Worm (Caenorhabditis elegans): ENCODE results near the gene twk-4.

DNA sequence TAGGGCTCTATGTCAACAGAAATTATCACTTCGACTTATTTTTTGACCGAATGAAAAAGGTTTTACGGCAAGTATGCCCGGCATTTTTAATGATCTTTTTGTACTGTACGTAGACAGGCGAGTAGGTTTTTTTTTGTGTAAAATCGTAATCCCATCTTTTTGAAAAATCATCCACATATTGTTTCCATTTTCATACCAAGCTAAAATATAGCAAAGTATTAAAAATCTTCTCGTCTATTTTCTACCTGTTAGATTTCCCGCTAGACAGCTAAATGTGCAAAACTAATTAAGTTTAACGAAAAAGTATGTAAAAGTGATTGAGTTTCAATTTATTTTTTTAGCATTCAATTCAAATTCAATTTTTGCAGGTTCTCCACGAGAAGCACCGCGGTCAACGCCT lies 62.7 kb downstream of the twk-4 start, which contains the start of gene C16D2.1:
- TF ChIP-seq ceh-13 (GFP tag; optimal IDR thresholded peaks at IDR 0.05), result no peak
- no peak for TF ChIP-seq tbx-37 (GFP tag; conservative IDR thresholded peaks at IDR 0.05)
- TF ChIP-seq pes-1 (GFP tag; IDR thresholded peaks at IDR 0.05), result no peak
- no peak for TF ChIP-seq ets-7 (tag; optimal IDR thresholded peaks at IDR 0.05)
- TF ChIP-seq ama-1 (optimal IDR thresholded peaks at IDR 0.05), result no peak
- TF ChIP-seq flt-1 (GFP tag; IDR thresholded peaks at IDR 0.05), result no peak

Measured in whole organism, early embryonic.